Worm (Caenorhabditis elegans) whole organism, midembryonic: Measurements from ENCODE around the gene Y39B6A.13.

Source experiments
- T22C8.4 ChIP-seq: fragments of 200-800 bp; sonication (Bioruptor generic); IDR thresholded peaks from 2 replicates; pipeline ENCODE4 v1.3.6; 2022; ENCODE audit warnings: missing genetic modification characterization, missing compliant biosample characterization
- cog-1 ChIP-seq: sonication (generic microtip); optimal IDR thresholded peaks from 2 replicates; lab custom pipeline; 2016; ENCODE audit warnings: missing genetic modification characterization, missing compliant biosample characterization
- flt-1 ChIP-seq: fragments of 200-800 bp; sonication (Bioruptor generic); IDR thresholded peaks from 2 replicates; pipeline ENCODE4 v1.3.6; 2022; ENCODE audit warnings: missing genetic modification characterization, missing compliant biosample characterization
- klf-2 ChIP-seq: fragments of 200-800 bp; sonication (Bioruptor generic); conservative IDR thresholded peaks from 2 replicates; pipeline ENCODE4 v1.3.6; 2022; ENCODE audit warnings: missing genetic modification reagents, missing genetic modification characterization, missing compliant biosample characterization
- med-1 ChIP-seq: sonication (generic microtip); optimal IDR thresholded peaks from 2 replicates; lab custom pipeline; 2017; ENCODE audit warnings: missing genetic modification characterization, mild to moderate bottlenecking, missing compliant biosample characterization, antibody characterized with exemption, missing genetic modification reagents; ENCODE audit not compliant: insufficient read depth
- ref-1 ChIP-seq: fragments of 200-800 bp; sonication (Bioruptor generic); conservative IDR thresholded peaks from 2 replicates; pipeline ENCODE4 v1.3.6; 2022; ENCODE audit warnings: missing genetic modification reagents, missing genetic modification characterization, missing compliant biosample characterization
- tab-1 ChIP-seq: fragments of 200-800 bp; sonication (Bioruptor generic); IDR thresholded peaks from 2 replicates; pipeline ENCODE4 v1.3.6; 2022; ENCODE audit warnings: missing genetic modification characterization, missing compliant biosample characterization
- ztf-23 ChIP-seq: fragments of 200-800 bp; sonication (Bioruptor generic); IDR thresholded peaks from 2 replicates; pipeline ENCODE4 v1.3.6; 2022; ENCODE audit warnings: missing genetic modification reagents, missing genetic modification characterization, missing compliant biosample characterization
- ztf-29 ChIP-seq: fragments of 200-800 bp; sonication (Bioruptor generic); IDR thresholded peaks from 2 replicates; pipeline ENCODE4 v1.3.6; 2022; ENCODE audit warnings: missing genetic modification reagents, missing genetic modification characterization, missing compliant biosample characterization

The Y39B6A.13 gene

DNA sequence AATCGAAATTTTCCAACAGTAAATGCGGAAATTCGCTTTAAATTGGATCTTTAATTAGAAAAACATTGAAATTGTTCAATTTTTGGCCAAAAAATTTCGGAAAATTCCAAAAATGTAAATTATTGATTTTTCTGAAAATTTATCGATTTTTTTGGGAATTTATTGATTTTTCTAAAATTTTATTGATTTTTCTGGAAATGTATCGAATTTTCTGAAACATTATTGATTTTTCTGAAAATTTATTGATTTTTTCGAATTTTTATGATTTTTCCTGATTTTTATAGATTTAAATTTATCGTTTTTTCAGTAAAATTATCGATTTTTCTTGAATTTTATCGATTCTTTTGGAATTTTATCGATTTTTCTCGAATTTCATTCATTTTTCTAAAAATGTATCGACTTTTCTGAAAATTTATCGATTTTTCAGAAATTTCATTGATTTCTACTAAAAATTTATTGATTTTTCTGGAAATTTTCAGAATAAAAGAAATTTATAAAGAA is 2.3 kb downstream of the Y39B6A.13 start:
- TF ChIP-seq tab-1 (no peak), med-1 (GFP tag; lab: Kevin White, UChicago) (no peak), ztf-29 (GFP tag; lab: Robert Waterston, UW) (no peak), flt-1 (GFP tag; lab: Robert Waterston, UW) (no peak), T22C8.4 (GFP tag; lab: Robert Waterston, UW) (peak; percentile 89), cog-1 (tag; lab: Kevin White, UChicago) (no peak)

DNA sequence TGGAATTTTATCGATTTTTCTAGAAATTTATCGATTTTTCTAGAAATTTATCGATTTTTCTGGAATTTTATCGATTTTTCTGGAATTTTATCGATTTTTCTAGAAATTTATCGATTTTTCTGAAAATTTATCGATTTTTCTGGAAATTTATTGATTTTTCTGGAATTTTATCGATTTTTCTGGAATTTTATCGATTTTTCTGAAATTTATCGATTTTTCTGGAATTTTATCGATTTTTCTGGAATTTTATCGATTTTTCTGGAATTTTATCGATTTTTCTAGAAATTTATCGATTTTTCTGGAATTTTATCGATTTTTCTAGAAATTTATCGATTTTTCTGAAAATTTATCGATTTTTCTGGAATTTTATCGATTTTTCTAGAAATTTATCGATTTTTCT is 5.6 kb downstream of the Y39B6A.13 start:
- TF ChIP-seq T22C8.4 (GFP tag; lab: Robert Waterston, UW) = peak; percentile 99

DNA sequence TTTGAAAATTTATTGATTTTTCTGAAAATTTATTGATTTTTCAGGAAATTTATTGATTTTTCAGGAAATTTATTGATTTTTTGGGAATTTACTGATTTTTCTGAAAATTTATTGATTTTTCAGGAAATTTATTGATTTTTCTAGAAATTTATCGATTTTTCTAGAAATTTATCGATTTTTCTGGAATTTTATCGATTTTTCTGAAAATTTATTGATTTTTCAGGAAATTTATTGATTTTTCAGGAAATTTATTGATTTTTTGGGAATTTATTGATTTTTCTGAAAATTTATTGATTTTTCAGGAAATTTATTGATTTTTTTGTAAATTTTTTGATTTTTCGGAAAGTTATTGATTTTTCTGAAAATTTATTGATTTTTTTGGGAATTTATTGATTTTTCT is 6.6 kb downstream of the Y39B6A.13 start:
- TF ChIP-seq T22C8.4 (GFP tag; lab: Robert Waterston, UW) = peak; percentile 93

DNA sequence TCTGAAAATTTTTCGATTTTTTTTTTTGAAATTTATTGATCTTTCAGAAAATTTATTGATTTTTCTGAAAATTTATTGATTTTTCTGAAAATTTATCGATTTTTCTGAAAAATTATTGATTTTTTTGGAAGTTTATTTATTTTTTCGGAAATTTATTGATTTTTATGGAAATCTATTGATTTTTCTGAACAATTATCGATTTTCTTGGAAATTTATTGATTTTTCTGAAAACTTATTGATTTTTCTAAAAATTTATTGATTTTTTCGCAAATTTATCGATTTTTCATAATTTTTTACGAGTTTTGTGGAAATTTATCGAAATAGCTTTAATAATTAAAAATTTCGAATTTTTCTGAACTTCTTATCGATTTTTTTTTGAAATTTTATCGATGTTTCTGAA is 12.2 kb downstream of the Y39B6A.13 start:
- TF ChIP-seq T22C8.4 (GFP tag; lab: Robert Waterston, UW) (peak; percentile 86), ztf-23 (GFP tag; lab: Robert Waterston, UW) (no peak), klf-2 (no peak), ztf-29 (GFP tag; lab: Robert Waterston, UW) (no peak), flt-1 (GFP tag; lab: Robert Waterston, UW) (no peak), med-1 (GFP tag; lab: Kevin White, UChicago) (no peak), ref-1 (GFP tag; lab: Robert Waterston, UW) (no peak)

DNA sequence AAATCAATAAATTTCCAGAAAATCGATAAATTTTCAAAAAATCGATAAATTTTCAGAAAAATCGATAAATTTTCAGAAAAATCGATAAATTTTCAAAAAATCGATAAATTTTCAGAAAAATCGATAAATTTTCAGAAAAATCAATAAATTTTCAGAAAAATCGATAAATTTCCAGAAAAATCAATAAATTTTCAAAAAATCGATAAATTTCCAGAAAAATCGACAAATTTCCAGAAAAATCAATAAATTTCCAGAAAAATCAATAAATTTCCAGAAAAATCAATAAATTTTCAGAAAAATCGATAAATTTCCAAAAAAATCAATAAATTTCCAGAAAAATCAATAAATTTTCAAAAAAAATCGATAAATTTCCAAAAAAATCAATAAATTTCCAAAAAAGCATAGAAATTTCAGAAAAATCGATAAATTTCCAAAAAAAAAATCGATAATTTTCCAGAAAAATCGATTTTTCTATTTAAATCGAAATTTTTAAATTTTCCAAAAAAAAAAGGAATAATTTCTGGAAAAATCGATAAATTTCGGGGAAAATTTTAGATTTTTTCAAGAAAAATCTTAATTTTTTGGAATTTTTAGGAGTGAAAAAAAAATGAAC is 17.5 kb downstream of the Y39B6A.13 start, which contains the start of gene zhp-4:
Gene zhp-4, minus strand, starts transcription at position 198 of the 613 bp plus-strand sequence.
- TF ChIP-seq T22C8.4 (GFP tag; lab: Robert Waterston, UW) = peak; percentile 95

DNA sequence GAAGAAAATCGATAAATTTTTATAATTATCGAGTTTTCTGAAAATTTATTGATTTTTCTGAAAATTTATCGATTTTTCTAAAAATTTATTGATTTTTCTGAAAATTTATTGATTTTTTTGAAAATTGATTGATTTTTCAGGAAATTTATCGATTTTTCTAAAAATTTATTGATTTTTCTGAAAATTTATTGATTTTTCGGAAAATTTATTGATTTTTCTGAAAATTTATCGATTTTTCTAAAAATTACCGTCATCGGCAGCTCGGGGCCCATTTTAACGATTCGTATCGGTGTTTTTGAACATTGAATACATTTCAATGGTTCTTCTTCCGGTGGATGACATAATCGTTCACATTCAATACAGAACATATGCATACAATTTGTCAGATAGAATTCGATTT is 18.6 kb downstream of the Y39B6A.13 start:
- TF ChIP-seq T22C8.4 (GFP tag; lab: Robert Waterston, UW) = peak; percentile 88

DNA sequence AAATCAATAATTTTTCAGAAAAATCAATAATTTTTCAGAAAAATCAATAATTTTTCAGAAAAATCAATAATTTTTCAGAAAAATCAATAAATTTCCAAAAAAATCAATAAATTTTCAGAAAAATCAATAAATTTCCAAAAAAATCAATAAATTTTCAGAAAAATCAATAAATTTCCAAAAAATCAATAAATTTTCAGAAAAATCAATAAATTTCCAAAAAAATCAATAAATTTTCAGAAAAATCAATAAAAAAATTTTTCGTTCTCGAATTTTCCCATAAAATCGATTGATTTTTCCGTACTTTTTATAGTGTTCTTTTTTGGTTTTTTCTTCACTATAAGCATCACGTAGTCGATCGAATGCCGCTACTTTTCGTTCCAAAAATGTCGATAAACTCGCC is 19.1 kb downstream of the Y39B6A.13 start:
- TF ChIP-seq T22C8.4 (GFP tag; lab: Robert Waterston, UW) = peak; percentile 98

DNA sequence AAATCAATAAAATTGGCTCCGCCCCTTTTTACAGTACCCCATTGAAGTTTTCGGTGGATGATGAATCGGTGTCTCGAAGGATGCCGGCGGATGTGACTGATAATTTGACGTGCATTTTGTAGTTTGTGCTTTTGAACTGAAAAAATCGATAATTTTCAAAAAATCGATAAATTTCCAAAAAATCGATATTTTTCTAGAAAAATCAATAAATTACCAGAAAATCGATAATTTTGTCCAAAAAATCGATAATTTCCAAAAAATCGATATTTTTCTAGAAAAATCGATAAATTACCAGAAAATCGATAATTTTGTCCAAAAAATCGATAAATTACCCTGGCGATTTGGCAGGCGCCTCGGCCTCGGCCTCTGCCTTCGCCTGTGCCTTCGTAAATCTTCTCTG is 19.7 kb downstream of the Y39B6A.13 start:
- TF ChIP-seq flt-1 (GFP tag; lab: Robert Waterston, UW) = no peak
- peak; percentile 98 for TF ChIP-seq T22C8.4 (GFP tag; lab: Robert Waterston, UW)

DNA sequence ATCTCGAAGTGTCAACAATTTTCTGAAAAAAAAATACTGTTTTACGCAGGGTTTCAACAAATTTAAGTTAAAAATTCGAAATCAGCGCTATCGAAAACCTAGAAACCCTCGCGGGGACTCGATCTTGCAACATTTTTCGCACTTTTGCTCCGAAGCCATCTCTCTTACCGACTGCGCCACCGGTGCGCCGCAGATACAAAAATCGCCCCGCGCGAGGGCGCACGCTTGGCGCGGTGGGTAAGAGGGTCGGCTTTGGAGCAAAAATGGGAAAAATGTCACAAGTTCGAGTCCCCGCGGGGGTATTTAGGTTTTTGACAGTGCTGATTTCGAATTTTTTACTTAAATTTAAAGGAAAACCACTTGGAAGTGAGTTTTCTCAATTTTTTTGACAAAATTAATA is 28.3 kb downstream of the Y39B6A.13 start:
- TF ChIP-seq med-1 (GFP tag; lab: Kevin White, UChicago) (no peak), ztf-29 (GFP tag; lab: Robert Waterston, UW) (no peak), klf-2 (no peak), flt-1 (GFP tag; lab: Robert Waterston, UW) (no peak), tab-1 (no peak), ztf-23 (GFP tag; lab: Robert Waterston, UW) (no peak), cog-1 (tag; lab: Kevin White, UChicago) (no peak), ref-1 (GFP tag; lab: Robert Waterston, UW) (no peak), T22C8.4 (GFP tag; lab: Robert Waterston, UW) (no peak)

DNA sequence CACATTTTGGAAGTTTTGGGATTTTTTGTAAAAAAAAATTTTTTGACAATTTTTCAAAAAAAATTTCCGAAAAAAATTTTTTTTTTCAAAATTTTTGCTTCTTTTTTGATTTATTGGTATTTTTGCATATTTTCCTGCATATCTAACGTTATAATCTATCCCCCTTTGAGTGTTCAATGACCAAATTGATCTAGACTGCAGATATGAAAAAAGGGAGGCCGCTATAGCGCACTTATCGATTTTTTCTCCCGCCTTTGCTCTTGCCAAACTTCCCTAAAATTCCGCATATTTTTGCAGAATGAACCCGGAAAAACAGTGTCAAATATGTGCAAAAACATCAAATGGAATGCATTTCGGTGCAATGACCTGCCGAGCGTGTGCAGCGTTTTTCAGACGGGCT is 31.8 kb downstream of the Y39B6A.13 start, which contains the start of gene nhr-145:
Gene nhr-145, plus strand, starts transcription at position 298 of the 400 bp plus-strand sequence.
- TF ChIP-seq ref-1 (GFP tag; lab: Robert Waterston, UW) (no peak), med-1 (GFP tag; lab: Kevin White, UChicago) (no peak), flt-1 (GFP tag; lab: Robert Waterston, UW) (no peak), cog-1 (tag; lab: Kevin White, UChicago) (no peak), T22C8.4 (GFP tag; lab: Robert Waterston, UW) (peak; percentile 71), tab-1 (no peak), ztf-29 (GFP tag; lab: Robert Waterston, UW) (no peak), klf-2 (no peak), ztf-23 (GFP tag; lab: Robert Waterston, UW) (no peak)

DNA sequence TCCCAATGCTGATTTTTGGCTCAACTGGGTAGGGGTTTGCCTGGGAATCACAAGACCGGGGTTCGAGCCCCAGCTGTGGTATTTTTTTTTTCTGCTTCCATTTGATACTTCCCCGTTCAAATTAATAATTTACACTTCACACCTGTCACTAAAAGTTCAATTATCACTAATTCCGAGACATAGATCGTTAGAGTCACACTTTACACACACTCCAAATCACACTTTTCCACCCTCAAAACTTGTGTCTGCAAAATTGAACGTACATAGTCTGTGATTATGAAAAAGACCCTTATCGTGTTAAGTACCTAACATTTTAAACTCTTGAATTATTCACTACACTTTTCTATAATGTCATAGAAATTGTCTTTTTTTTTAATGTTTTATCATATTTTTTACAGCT is 35.4 kb downstream of the Y39B6A.13 start:
- TF ChIP-seq cog-1 (tag; lab: Kevin White, UChicago) = no peak

DNA sequence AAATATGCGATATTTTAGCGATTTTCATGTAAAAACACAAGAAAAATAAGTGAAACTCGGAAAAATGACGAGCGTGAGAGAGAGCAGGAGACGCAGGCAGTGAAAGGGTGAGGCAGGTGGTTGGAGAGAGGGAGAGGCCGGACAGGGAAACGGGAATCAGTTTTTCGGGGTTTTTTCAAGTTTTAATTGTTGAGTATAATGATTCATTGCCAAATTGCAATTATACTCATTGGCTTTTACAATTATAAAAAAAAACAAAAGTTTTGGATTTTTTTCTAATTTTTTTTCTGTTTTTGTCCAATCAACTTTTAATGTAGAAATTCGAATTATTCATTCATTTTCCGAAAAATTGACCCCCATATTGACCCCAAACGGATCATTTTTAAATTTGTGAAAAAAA is 36.7 kb downstream of the Y39B6A.13 start, which contains the start of gene nhr-95:
Gene nhr-95, minus strand, starts transcription at position 101 of the 400 bp plus-strand sequence.
- no peak for TF ChIP-seq cog-1 (tag; lab: Kevin White, UChicago)
- TF ChIP-seq med-1 (GFP tag; lab: Kevin White, UChicago) = no peak
- no peak for TF ChIP-seq ztf-23 (GFP tag; lab: Robert Waterston, UW)
- no peak for TF ChIP-seq klf-2
- no peak for TF ChIP-seq T22C8.4 (GFP tag; lab: Robert Waterston, UW)
- TF ChIP-seq tab-1 = no peak
- no peak for TF ChIP-seq ztf-29 (GFP tag; lab: Robert Waterston, UW)
- TF ChIP-seq flt-1 (GFP tag; lab: Robert Waterston, UW) = no peak
- no peak for TF ChIP-seq ref-1 (GFP tag; lab: Robert Waterston, UW)
